Fruit fly (Drosophila melanogaster) whole organism, embryonic: ENCODE data around the gene CG4660.

ENCODE experiments used
- Atf3 ChIP-seq: fragments of 200-800 bp; sonication (Bioruptor generic); optimal IDR thresholded peaks from 3 replicates; lab custom pipeline; 2016; ENCODE audit warnings: missing biosample characterization, missing genetic modification characterization
- B-H1 ChIP-seq: fragments of 200-800 bp; sonication (Bioruptor generic); IDR thresholded peaks from 3 replicates; pipeline ENCODE4 v1.3.6; 2022; ENCODE audit warnings: missing biosample characterization, missing genetic modification characterization
- CG10462 ChIP-seq: fragments of 200-800 bp; sonication (Bioruptor generic); optimal IDR thresholded peaks from 2 replicates; lab custom pipeline; 2016; ENCODE audit warnings: missing biosample characterization, missing genetic modification characterization
- CG10543 ChIP-seq: fragments of 200-800 bp; sonication (Bioruptor generic); optimal IDR thresholded peaks from 3 replicates; lab custom pipeline; 2017; ENCODE audit warnings: missing biosample characterization, mild to moderate bottlenecking, missing genetic modification characterization, moderate library complexity
- CG11695 ChIP-seq: fragments of 200-800 bp; sonication (Bioruptor generic); IDR thresholded peaks from 3 replicates; pipeline ENCODE4 v1.3.6; 2022; ENCODE audit warnings: missing biosample characterization, missing genetic modification characterization
- CG11696 ChIP-seq: fragments of 200-800 bp; sonication (Bioruptor generic); IDR thresholded peaks from 2 replicates; pipeline ENCODE4 v1.3.6; 2022; ENCODE audit warnings: missing biosample characterization, missing genetic modification characterization
- CG12071 ChIP-seq: fragments of 200-800 bp; sonication (Bioruptor generic); optimal IDR thresholded peaks from 3 replicates; lab custom pipeline; 2018; ENCODE audit warnings: missing biosample characterization, mild to moderate bottlenecking, missing genetic modification characterization
- CG13287 ChIP-seq: fragments of 200-800 bp; sonication (Bioruptor generic); IDR thresholded peaks from 2 replicates; pipeline ENCODE4 v1.3.6; 2022; ENCODE audit warnings: missing biosample characterization, missing genetic modification characterization; ENCODE audit not compliant: partially characterized antibody
- CG13296 ChIP-seq: fragments of 200-800 bp; sonication (Bioruptor generic); optimal IDR thresholded peaks from 3 replicates; lab custom pipeline; 2018; ENCODE audit warnings: missing biosample characterization, mild to moderate bottlenecking, missing genetic modification characterization
- CG14667 ChIP-seq: fragments of 200-800 bp; sonication (Bioruptor generic); IDR thresholded peaks from 2 replicates; pipeline ENCODE4 v1.3.6; 2022; ENCODE audit warnings: missing biosample characterization, missing genetic modification characterization
- CG14710 ChIP-seq: fragments of 200-800 bp; sonication (Bioruptor generic); optimal IDR thresholded peaks from 3 replicates; lab custom pipeline; 2019; ENCODE audit warnings: missing biosample characterization, mild to moderate bottlenecking, missing genetic modification characterization, moderate library complexity
- CG16863 ChIP-seq: fragments of 200-800 bp; sonication (Bioruptor generic); optimal IDR thresholded peaks from 3 replicates; lab custom pipeline; 2016; ENCODE audit warnings: missing biosample characterization, missing genetic modification characterization
- CG17568 ChIP-seq: fragments of 200-800 bp; sonication (Bioruptor generic); optimal IDR thresholded peaks from 2 replicates; lab custom pipeline; 2018; ENCODE audit warnings: missing biosample characterization, mild to moderate bottlenecking, missing genetic modification characterization, moderate library complexity
- CG17829 ChIP-seq: fragments of 200-800 bp; optimal IDR thresholded peaks from 2 replicates; lab custom pipeline; 2019; ENCODE audit warnings: missing biosample characterization, mild to moderate bottlenecking, missing genetic modification characterization, moderate library complexity
- CG1792 ChIP-seq: fragments of 200-800 bp; sonication (Bioruptor generic); optimal IDR thresholded peaks from 2 replicates; lab custom pipeline; 2016; ENCODE audit warnings: missing biosample characterization, missing genetic modification characterization
- CG18764 ChIP-seq: fragments of 200-800 bp; sonication (Bioruptor generic); optimal IDR thresholded peaks from 3 replicates; lab custom pipeline; 2016; ENCODE audit warnings: missing biosample characterization, missing genetic modification characterization
- CG2129 ChIP-seq: fragments of 200-800 bp; sonication (Bioruptor generic); IDR thresholded peaks from 2 replicates; pipeline ENCODE4 v1.3.6; 2022; ENCODE audit warnings: missing biosample characterization, missing genetic modification characterization; ENCODE audit not compliant: partially characterized antibody
- CG30020 ChIP-seq: fragments of 200-800 bp; optimal IDR thresholded peaks from 2 replicates; lab custom pipeline; 2019; ENCODE audit warnings: missing biosample characterization, mild to moderate bottlenecking, missing genetic modification characterization, moderate library complexity
- CG33213 ChIP-seq: fragments of 200-800 bp; sonication (Bioruptor generic); optimal IDR thresholded peaks from 3 replicates; lab custom pipeline; 2016; ENCODE audit warnings: missing biosample characterization, missing genetic modification characterization
- CG34376 ChIP-seq: fragments of 200-800 bp; sonication (Bioruptor generic); optimal IDR thresholded peaks from 2 replicates; lab custom pipeline; 2018; ENCODE audit warnings: missing biosample characterization, mild to moderate bottlenecking, missing genetic modification characterization
- CG34422 ChIP-seq: fragments of 200-800 bp; sonication (Bioruptor generic); IDR thresholded peaks from 3 replicates; pipeline ENCODE4 v1.3.6; 2022; ENCODE audit warnings: missing biosample characterization, missing genetic modification characterization
- CG42726 ChIP-seq: fragments of 200-800 bp; sonication (Bioruptor generic); IDR thresholded peaks from 2 replicates; pipeline ENCODE4 v1.3.6; 2022; ENCODE audit warnings: missing biosample characterization, missing genetic modification characterization; ENCODE audit not compliant: partially characterized antibody
- CG5180 ChIP-seq: fragments of 200-800 bp; sonication (Bioruptor generic); optimal IDR thresholded peaks from 3 replicates; lab custom pipeline; 2017; ENCODE audit warnings: missing biosample characterization, missing genetic modification characterization, mild to moderate bottlenecking, moderate library complexity, missing genetic modification reagents
- CG5245 ChIP-seq: fragments of 200-800 bp; sonication (Bioruptor generic); optimal IDR thresholded peaks from 3 replicates; lab custom pipeline; 2016; ENCODE audit warnings: missing biosample characterization, missing genetic modification characterization
- CG6175 ChIP-seq: fragments of 200-800 bp; sonication (Bioruptor generic); IDR thresholded peaks from 3 replicates; pipeline ENCODE4 v1.3.6; 2022; ENCODE audit warnings: missing biosample characterization, missing genetic modification characterization
- CG7928 ChIP-seq: fragments of 200-800 bp; sonication (Bioruptor generic); optimal IDR thresholded peaks from 2 replicates; lab custom pipeline; 2017; ENCODE audit warnings: missing biosample characterization, mild to moderate bottlenecking, missing genetic modification characterization
- CG8478 ChIP-seq: fragments of >200 bp; optimal IDR thresholded peaks from 2 replicates; lab custom pipeline; 2018
- D19B ChIP-seq: fragments of 200-800 bp; sonication (Bioruptor generic); optimal IDR thresholded peaks from 2 replicates; lab custom pipeline; 2017; ENCODE audit warnings: missing biosample characterization, mild to moderate bottlenecking, missing genetic modification characterization
- Dek ChIP-seq: fragments of 200-800 bp; sonication (Bioruptor generic); optimal IDR thresholded peaks from 3 replicates; lab custom pipeline; 2019; ENCODE audit warnings: missing biosample characterization, mild to moderate bottlenecking, missing genetic modification characterization, moderate library complexity
- Doc2 ChIP-seq: fragments of 200-800 bp; sonication (Bioruptor generic); IDR thresholded peaks from 2 replicates; pipeline ENCODE4 v1.3.6; 2022; ENCODE audit warnings: missing biosample characterization, missing genetic modification characterization
- Hmx ChIP-seq: fragments of 200-800 bp; sonication (Bioruptor generic); optimal IDR thresholded peaks from 2 replicates; lab custom pipeline; 2016; ENCODE audit warnings: missing biosample characterization, missing genetic modification characterization
- Hr3 ChIP-seq: fragments of 200-800 bp; sonication (Bioruptor generic); optimal IDR thresholded peaks from 3 replicates; lab custom pipeline; 2016; ENCODE audit warnings: missing biosample characterization, missing genetic modification characterization
- Kr ChIP-seq: fragments of 200-800 bp; sonication (Bioruptor generic); optimal IDR thresholded peaks from 2 replicates; lab custom pipeline; 2017; ENCODE audit warnings: missing biosample characterization, mild to moderate bottlenecking, missing genetic modification characterization
- Sry-β ChIP-seq: fragments of 200-800 bp; sonication (Bioruptor generic); optimal IDR thresholded peaks from 2 replicates; lab custom pipeline; 2018; ENCODE audit warnings: missing biosample characterization, mild to moderate bottlenecking, missing genetic modification characterization, moderate library complexity
- Taf1 ChIP-seq: fragments of 200-800 bp; sonication (Bioruptor generic); IDR thresholded peaks from 2 replicates; pipeline ENCODE4 v1.3.6; 2022; ENCODE audit warnings: missing biosample characterization, missing genetic modification characterization
- abd-A ChIP-seq: fragments of 200-800 bp; sonication (Bioruptor generic); optimal IDR thresholded peaks from 3 replicates; lab custom pipeline; 2019; ENCODE audit warnings: missing biosample characterization, mild to moderate bottlenecking, missing genetic modification characterization, moderate library complexity
- az2 ChIP-seq: fragments of 200-800 bp; sonication (Bioruptor generic); optimal IDR thresholded peaks from 3 replicates; lab custom pipeline; 2016; ENCODE audit warnings: missing biosample characterization, missing genetic modification characterization
- dati ChIP-seq: fragments of 200-800 bp; sonication (Bioruptor generic); IDR thresholded peaks from 2 replicates; pipeline ENCODE4 v1.3.6; 2022; ENCODE audit warnings: missing biosample characterization, missing genetic modification characterization
- dpn ChIP-seq, 2 experiments: fragments of 200-800 bp; sonication (Bioruptor generic); optimal IDR thresholded peaks; 3 replicates each; lab custom pipeline; 2016; ENCODE audit warnings: missing biosample characterization in 2 of 2, missing genetic modification characterization in 2 of 2
- fd102C ChIP-seq: fragments of 200-800 bp; sonication (Bioruptor generic); optimal IDR thresholded peaks from 2 replicates; lab custom pipeline; 2018; ENCODE audit warnings: missing biosample characterization, mild to moderate bottlenecking, missing genetic modification characterization, moderate library complexity
- kah ChIP-seq: fragments of 200-800 bp; sonication (Bioruptor generic); optimal IDR thresholded peaks from 2 replicates; lab custom pipeline; 2018; ENCODE audit warnings: missing biosample characterization, mild to moderate bottlenecking, missing genetic modification characterization
- lov ChIP-seq, 2 experiments: fragments of 200-800 bp in 1 of 2; fragments of >200 bp in 1 of 2; sonication (Bioruptor generic) in 1 of 2; IDR thresholded peaks in 1 of 2; optimal IDR thresholded peaks in 1 of 2; 2 replicates in 1 of 2; 3 replicates in 1 of 2; pipeline versions ENCODE4 v1.3.6 to Lab custom; 2017 to 2022; ENCODE audit warnings: missing biosample characterization in 1 of 2, missing genetic modification characterization in 1 of 2
- nerfin-1 ChIP-seq: fragments of 200-800 bp; sonication (Bioruptor generic); optimal IDR thresholded peaks from 3 replicates; lab custom pipeline; 2019; ENCODE audit warnings: missing biosample characterization, mild to moderate bottlenecking, missing genetic modification characterization, moderate library complexity
- peb ChIP-seq: fragments of 200-800 bp; sonication (Bioruptor generic); IDR thresholded peaks from 2 replicates; pipeline ENCODE4 v1.3.6; 2022; ENCODE audit warnings: missing biosample characterization, missing genetic modification characterization
- pita ChIP-seq: fragments of 200-800 bp; sonication (Bioruptor generic); optimal IDR thresholded peaks from 2 replicates; lab custom pipeline; 2017; ENCODE audit warnings: missing biosample characterization, mild to moderate bottlenecking, missing genetic modification characterization
- psq ChIP-seq: fragments of 200-800 bp; sonication (Bioruptor generic); optimal IDR thresholded peaks from 2 replicates; lab custom pipeline; 2017; ENCODE audit warnings: missing biosample characterization, missing genetic modification characterization
- shn ChIP-seq: fragments of 200-800 bp; sonication (Bioruptor generic); optimal IDR thresholded peaks from 3 replicates; lab custom pipeline; 2016; ENCODE audit warnings: missing biosample characterization, missing genetic modification characterization
- slou ChIP-seq: fragments of 200-800 bp; sonication (Bioruptor generic); optimal IDR thresholded peaks from 3 replicates; lab custom pipeline; 2016; ENCODE audit warnings: missing biosample characterization, missing genetic modification characterization
- sr ChIP-seq: fragments of 200-800 bp; sonication (Bioruptor generic); IDR thresholded peaks from 3 replicates; pipeline ENCODE4 v1.3.6; 2022; ENCODE audit warnings: missing biosample characterization, missing genetic modification characterization
- tx ChIP-seq: fragments of 200-800 bp; sonication (Bioruptor generic); optimal IDR thresholded peaks from 2 replicates; lab custom pipeline; 2016; ENCODE audit warnings: missing biosample characterization, missing genetic modification characterization

CG4660 gene

dm6 chrX:6037180-6037946 lies 43.8 kb downstream of the CG4660 start, which contains the start of the genes rux and MCTS1 (continued):
- TF ChIP-seq CG16863 (peak; percentile 59), peb (GFP tag; lab: Robert Waterston, UW) (no peak), CG11696 (no peak), CG5245 (GFP tag; lab: Kevin White, UChicago) (peak; percentile 2), CG18764 (GFP tag; lab: Kevin White, UChicago) (no peak), CG17568 (GFP tag; lab: Kevin White, UChicago) (no peak), CG11695 (GFP tag; lab: Robert Waterston, UW) (no peak), B-H1 (GFP tag; lab: Robert Waterston, UW) (no peak), sr (GFP tag; lab: Robert Waterston, UW) (no peak), CG5180 (GFP tag; lab: Kevin White, UChicago) (no peak), psq (no peak), abd-A (no peak), CG34422 (peak; percentile 18; the same call in 1 of the 3 replicates), Taf1 (GFP tag; lab: Robert Waterston, UW) (no peak), CG2129 (GFP tag; lab: Robert Waterston, UW) (peak; percentile 93), pita (GFP tag; lab: Kevin White, UChicago) (no peak), CG13296 (no peak), Doc2 (GFP tag; lab: Robert Waterston, UW) (no peak), CG42726 (peak; percentile 90), Hr3 (GFP tag; lab: Kevin White, UChicago) (peak; percentile 14), fd102C (no peak), tx (GFP tag; lab: Kevin White, UChicago) (no peak), az2 (GFP tag; lab: Kevin White, UChicago) (no peak), kah (GFP tag; lab: Kevin White, UChicago) (no peak), lov (optimal IDR thresholded peaks at IDR 0.05; lab: Kevin White, UChicago) (no peak), lov (GFP tag; IDR thresholded peaks at IDR 0.05; lab: Robert Waterston, UW) (no peak), Atf3 (no peak), CG33213 (GFP tag; lab: Kevin White, UChicago) (peak; percentile 19), dati (GFP tag; lab: Robert Waterston, UW) (no peak), CG14667 (GFP tag; lab: Robert Waterston, UW) (no peak), CG30020 (peak; percentile 17), CG34376 (no peak), slou (no peak), CG10462 (GFP tag; lab: Kevin White, UChicago) (no peak), Dek (tag; lab: Kevin White, UChicago) (no peak), CG10543 (GFP tag; lab: Kevin White, UChicago) (no peak), CG14710 (tag; lab: Kevin White, UChicago) (peak; percentile 55), D19B (GFP tag; lab: Kevin White, UChicago) (no peak), Sry-β (GFP tag; lab: Kevin White, UChicago) (no peak), CG13287 (GFP tag; lab: Robert Waterston, UW) (peak; percentile 95), CG1792 (GFP tag; lab: Kevin White, UChicago) (no peak), nerfin-1 (tag; lab: Kevin White, UChicago) (no peak), Kr (GFP tag; lab: Kevin White, UChicago) (no peak), dpn (GFP tag; optimal IDR thresholded peaks at IDR 0.05; lab: Kevin White, UChicago) (peak in 1 of 2 experiments; percentile 27), CG8478 (lab: Kevin White, UChicago) (no peak), CG7928 (GFP tag; lab: Kevin White, UChicago) (no peak), CG6175 (GFP tag; lab: Robert Waterston, UW) (no peak), CG12071 (GFP tag; lab: Kevin White, UChicago) (no peak), CG17829 (no peak), shn (GFP tag; lab: Kevin White, UChicago) (no peak), Hmx (no peak)
